Fruit fly (Drosophila melanogaster): ENCODE results near the gene CG17930.
A peak's percentile ranks its signal among the peaks of the same experiment; 100 is the strongest.

The CG17930 gene

DNA sequence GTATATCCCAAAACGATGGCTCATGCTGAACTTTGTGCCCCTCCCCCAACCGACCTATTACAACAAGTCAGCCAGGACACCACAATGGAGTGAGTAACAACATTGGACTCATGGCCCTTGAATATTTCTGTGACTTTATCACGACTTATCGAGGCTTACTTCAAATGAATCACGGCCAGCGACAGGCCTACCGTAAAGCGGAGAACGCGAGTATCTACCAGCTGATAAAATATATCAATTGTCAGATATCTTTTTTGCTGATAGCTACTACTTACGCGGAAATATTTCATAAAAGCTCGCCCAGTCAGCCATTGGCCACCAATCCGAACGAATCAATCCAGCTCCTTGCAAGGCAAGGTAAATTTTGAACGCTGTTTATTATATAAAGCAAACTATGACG, at the start of gene CG17930:
Gene CG17930, plus strand, starts transcription at position 301 of the 400 bp plus-strand sequence.
- TF ChIP-seq cic (GFP tag; optimal IDR thresholded peaks at IDR 0.05): no peak
- TF ChIP-seq tj (GFP tag; optimal IDR thresholded peaks at IDR 0.05): no peak
- no peak for TF ChIP-seq cnc (optimal IDR thresholded peaks at IDR 0.05)
- TF ChIP-seq CG14711 (tag; optimal IDR thresholded peaks at IDR 0.05): no peak
- no peak for TF ChIP-seq Crg-1 (GFP tag; optimal IDR thresholded peaks at IDR 0.05)
- TF ChIP-seq Hr96 (GFP tag; optimal IDR thresholded peaks at IDR 0.05): no peak
- TF ChIP-seq CG12768 (GFP tag; optimal IDR thresholded peaks at IDR 0.05): no peak
- no peak for TF ChIP-seq CG33017 (tag; optimal IDR thresholded peaks at IDR 0.05)
- TF ChIP-seq ovo (GFP tag; optimal IDR thresholded peaks at IDR 0.05): no peak
- TF ChIP-seq bab1 (GFP tag; optimal IDR thresholded peaks at IDR 0.05): no peak
- no peak for TF ChIP-seq kay (GFP tag; ENCODE audit: borderline replicate concordance)
- TF ChIP-seq CG1620 (GFP tag; optimal IDR thresholded peaks at IDR 0.05): no peak
- no peak for TF ChIP-seq CG5204 (GFP tag; optimal IDR thresholded peaks at IDR 0.05)
- TF ChIP-seq Mnt (GFP tag; optimal IDR thresholded peaks at IDR 0.05): no peak

DNA sequence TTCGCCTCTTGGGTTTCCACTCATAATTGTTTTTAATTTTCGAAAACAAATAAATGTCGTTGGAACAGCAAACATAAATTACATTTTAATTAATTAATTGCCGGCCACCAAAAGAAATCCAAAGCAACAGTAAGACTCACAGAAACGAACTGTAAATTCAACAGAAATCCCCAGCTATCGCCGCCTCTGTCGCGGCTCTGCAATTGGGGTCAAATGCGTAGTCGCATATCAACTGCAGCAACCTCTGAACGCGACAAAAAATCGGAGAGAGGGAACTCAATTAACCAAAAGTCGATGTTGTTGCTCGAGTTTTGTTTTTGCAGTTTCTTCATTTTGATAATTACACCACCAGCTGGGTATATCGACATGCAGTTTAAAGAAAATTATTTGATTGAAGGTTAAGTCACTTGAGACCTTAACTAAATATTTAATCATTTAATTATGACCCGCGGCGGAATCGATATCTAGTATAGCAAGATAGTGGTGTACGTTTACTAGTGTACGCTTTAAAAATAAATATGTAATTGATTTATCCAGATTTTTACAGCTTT, 48.2 kb upstream of the CG17930 start:
- no peak for TF ChIP-seq cnc (optimal IDR thresholded peaks at IDR 0.05)
- TF ChIP-seq Mnt (GFP tag; optimal IDR thresholded peaks at IDR 0.05): no peak
- no peak for TF ChIP-seq ovo (GFP tag; optimal IDR thresholded peaks at IDR 0.05)
- TF ChIP-seq Hr96 (GFP tag; optimal IDR thresholded peaks at IDR 0.05): no peak
- no peak for TF ChIP-seq cic (GFP tag; optimal IDR thresholded peaks at IDR 0.05)
- no peak for TF ChIP-seq tj (GFP tag; optimal IDR thresholded peaks at IDR 0.05)
- TF ChIP-seq Crg-1 (GFP tag; optimal IDR thresholded peaks at IDR 0.05): no peak
- no peak for TF ChIP-seq Clk (GFP tag; optimal IDR thresholded peaks at IDR 0.05)
- no peak for TF ChIP-seq CG12768 (GFP tag; optimal IDR thresholded peaks at IDR 0.05)
- TF ChIP-seq CG5204 (GFP tag; optimal IDR thresholded peaks at IDR 0.05): no peak
- TF ChIP-seq pad (GFP tag; optimal IDR thresholded peaks at IDR 0.05): no peak
- no peak for TF ChIP-seq CG11617 (GFP tag; optimal IDR thresholded peaks at IDR 0.05)
- no peak for TF ChIP-seq CG1620 (GFP tag; optimal IDR thresholded peaks at IDR 0.05)
- no peak for TF ChIP-seq CG7101 (tag; optimal IDR thresholded peaks at IDR 0.05)
- TF ChIP-seq toe (GFP tag; optimal IDR thresholded peaks at IDR 0.05): no peak
- no peak for TF ChIP-seq CG33017 (tag; optimal IDR thresholded peaks at IDR 0.05)

- TF ChIP-seq tj (GFP tag; optimal IDR thresholded peaks at IDR 0.05) (peak; percentile 96), CG12768 (GFP tag; optimal IDR thresholded peaks at IDR 0.05) (peak; percentile 99), cnc (optimal IDR thresholded peaks at IDR 0.05) (no peak), CG7101 (tag; optimal IDR thresholded peaks at IDR 0.05) (peak; percentile 99), bab1 (GFP tag; optimal IDR thresholded peaks at IDR 0.05) (peak; percentile 100), CG14711 (tag; optimal IDR thresholded peaks at IDR 0.05) (peak; percentile 98), toe (GFP tag; optimal IDR thresholded peaks at IDR 0.05) (peak; percentile 97), CG7045 (GFP tag; optimal IDR thresholded peaks at IDR 0.05) (peak; percentile 99), kay (GFP tag; ENCODE audit: borderline replicate concordance) (peak; percentile 99), CG1620 (GFP tag; optimal IDR thresholded peaks at IDR 0.05) (peak; percentile 99), Crg-1 (GFP tag; optimal IDR thresholded peaks at IDR 0.05) (peak; percentile 99), ovo (GFP tag; optimal IDR thresholded peaks at IDR 0.05) (peak; percentile 95), CG11617 (GFP tag; optimal IDR thresholded peaks at IDR 0.05) (peak; percentile 100), Hr96 (GFP tag; optimal IDR thresholded peaks at IDR 0.05) (peak; percentile 99), pad (GFP tag; optimal IDR thresholded peaks at IDR 0.05) (peak; percentile 93), CG5204 (GFP tag; optimal IDR thresholded peaks at IDR 0.05) (peak; percentile 99), Mnt (GFP tag; optimal IDR thresholded peaks at IDR 0.05) (peak; percentile 91), CG33017 (tag; optimal IDR thresholded peaks at IDR 0.05) (peak; percentile 99), cic (GFP tag; optimal IDR thresholded peaks at IDR 0.05) (peak; percentile 96), Clk (GFP tag; optimal IDR thresholded peaks at IDR 0.05) (peak; percentile 97)
These were observed 47.3 kb upstream of the CG17930 start for dm6 chr3R:16280003-16280998.

dm6 chr3R:16281033-16281680, 46.5 kb upstream of the CG17930 start:
- TF ChIP-seq pad (GFP tag; optimal IDR thresholded peaks at IDR 0.05): no peak

DNA sequence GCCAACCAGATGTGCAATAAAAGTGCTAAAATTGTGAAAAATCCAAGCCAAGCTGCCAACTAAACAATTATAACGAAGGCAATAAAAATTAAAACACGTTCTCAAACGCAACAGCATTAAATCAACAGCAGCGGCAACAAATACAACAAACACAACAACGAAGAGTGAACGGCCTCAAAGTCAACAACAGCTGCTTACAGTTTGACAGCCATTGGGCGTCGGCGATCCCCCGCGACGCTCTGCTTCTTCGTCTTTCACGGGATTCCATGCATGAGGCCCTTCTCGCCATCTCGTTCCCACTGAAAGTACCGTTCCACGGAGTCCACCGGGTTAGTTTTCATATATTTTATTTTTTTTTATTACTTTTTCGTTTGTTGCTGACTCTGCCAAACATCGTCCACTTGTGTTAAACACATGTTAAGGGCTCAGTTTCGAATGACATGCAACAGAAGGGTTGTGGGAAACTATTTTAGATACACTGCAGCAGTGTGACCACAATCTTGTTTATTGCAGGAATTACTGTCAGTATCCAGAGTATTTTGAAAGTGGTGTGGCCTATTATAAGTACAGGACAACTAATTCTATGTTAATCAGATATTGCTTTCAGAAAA, 45.5 kb upstream of the CG17930 start:
- TF ChIP-seq ovo (GFP tag; optimal IDR thresholded peaks at IDR 0.05) (peak; percentile 15), CG14711 (tag; optimal IDR thresholded peaks at IDR 0.05) (no peak), tj (GFP tag; optimal IDR thresholded peaks at IDR 0.05) (peak; percentile 67), kay (GFP tag; ENCODE audit: borderline replicate concordance) (peak; percentile 3)

DNA sequence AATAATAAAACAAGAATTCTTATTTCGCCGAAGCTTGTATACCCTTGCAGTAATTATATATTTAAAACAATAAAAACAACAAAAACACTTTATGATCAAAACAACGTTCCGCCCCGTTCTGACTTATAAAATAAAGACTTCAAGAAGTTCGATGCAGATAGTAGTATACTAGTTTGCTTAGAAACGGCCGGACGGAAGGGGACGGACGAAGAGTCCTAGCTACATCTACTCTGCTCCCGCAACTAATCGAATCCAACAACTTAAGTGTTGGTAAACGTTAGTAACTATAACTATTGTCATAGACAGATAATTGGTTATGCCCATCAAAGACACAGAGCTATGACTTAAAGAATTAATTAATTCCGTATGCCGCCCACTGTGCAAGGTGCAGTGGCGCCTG, 43.2 kb upstream of the CG17930 start:
- TF ChIP-seq CG11617 (GFP tag; optimal IDR thresholded peaks at IDR 0.05) (no peak), CG33017 (tag; optimal IDR thresholded peaks at IDR 0.05) (no peak), toe (GFP tag; optimal IDR thresholded peaks at IDR 0.05) (no peak), tj (GFP tag; optimal IDR thresholded peaks at IDR 0.05) (no peak), Hr96 (GFP tag; optimal IDR thresholded peaks at IDR 0.05) (no peak), bab1 (GFP tag; optimal IDR thresholded peaks at IDR 0.05) (no peak)

Data from whole organism, adult.